Worm (Caenorhabditis elegans): ENCODE measurements around the gene lgc-36.

lgc-36 gene

DNA sequence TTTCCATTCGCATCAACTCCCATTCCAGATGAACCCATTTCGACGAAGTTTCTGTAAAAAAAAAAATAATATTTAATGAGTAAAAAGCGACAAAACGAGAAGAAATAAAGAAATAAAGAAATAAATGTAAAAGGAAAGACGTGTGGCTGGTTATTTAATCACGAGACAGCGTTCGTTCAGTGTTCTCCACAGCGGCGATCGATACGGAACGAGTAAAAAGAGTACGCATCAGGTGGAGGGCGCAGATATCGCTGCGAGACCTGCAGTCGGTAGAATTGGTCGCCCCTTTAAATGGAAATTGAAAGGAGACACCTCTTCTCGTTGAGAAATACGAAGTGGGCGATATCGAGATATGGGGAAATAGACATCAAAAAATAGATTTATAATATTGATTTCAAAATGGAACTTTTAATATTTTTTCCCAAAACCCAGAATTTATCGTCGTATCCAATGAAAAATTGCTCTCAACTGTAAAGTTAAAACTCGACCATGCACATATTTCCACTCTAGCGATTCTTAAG lies 30.1 kb downstream of the lgc-36 start, which contains the start of gene pqn-70 (continued):
- peak; percentile 52 for TF ChIP-seq fax-1 (tag; optimal IDR thresholded peaks at IDR 0.05)
- no peak for TF ChIP-seq elt-4 (tag; optimal IDR thresholded peaks at IDR 0.05)
- TF ChIP-seq hlh-13 (GFP tag; optimal IDR thresholded peaks at IDR 0.05) = no peak
- peak; percentile 66 for TF ChIP-seq nfya-1 (tag; optimal IDR thresholded peaks at IDR 0.05)
- TF ChIP-seq T23F11.4 (GFP tag; optimal IDR thresholded peaks at IDR 0.05) = no peak
- no peak for TF ChIP-seq eyg-1 (tag; optimal IDR thresholded peaks at IDR 0.05)
- no peak for TF ChIP-seq che-1 (tag; optimal IDR thresholded peaks at IDR 0.05)
- no peak for TF ChIP-seq sox-2 (GFP tag; IDR thresholded peaks at IDR 0.05)
- peak; percentile 74 for TF ChIP-seq ref-2 (tag; optimal IDR thresholded peaks at IDR 0.05)
- no peak for TF ChIP-seq sox-4 (tag; optimal IDR thresholded peaks at IDR 0.05)
- TF ChIP-seq odd-2 (tag; optimal IDR thresholded peaks at IDR 0.05) = no peak
- peak; percentile 79 for TF ChIP-seq tbx-2 (tag; optimal IDR thresholded peaks at IDR 0.05)

DNA sequence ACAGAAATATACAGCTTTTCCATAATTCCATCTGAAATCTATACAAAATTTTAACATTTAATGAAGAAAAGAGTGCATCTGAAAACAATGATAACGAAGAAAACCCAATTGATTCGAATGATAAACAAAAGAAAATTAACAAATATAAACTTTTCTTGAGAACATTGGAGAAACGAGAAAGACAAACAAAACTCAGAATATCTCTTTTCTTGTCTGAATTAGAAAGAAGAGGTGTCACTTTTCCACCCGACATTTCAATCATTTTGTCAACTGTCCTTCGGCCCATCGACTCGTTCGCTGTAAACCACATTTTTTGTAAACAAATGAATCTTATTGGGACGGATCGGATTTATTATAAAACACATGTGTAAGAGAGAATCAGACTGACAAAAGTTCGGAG lies 32.8 kb downstream of the lgc-36 start, which contains the start of gene bgal-1:
TSS of gene bgal-1 (minus strand) at position 38 of the 400 bp plus-strand sequence.
- TF ChIP-seq ceh-48 (tag; optimal IDR thresholded peaks at IDR 0.05) = no peak
- TF ChIP-seq unc-55 (GFP tag; optimal IDR thresholded peaks at IDR 0.05) = peak; percentile 81

DNA sequence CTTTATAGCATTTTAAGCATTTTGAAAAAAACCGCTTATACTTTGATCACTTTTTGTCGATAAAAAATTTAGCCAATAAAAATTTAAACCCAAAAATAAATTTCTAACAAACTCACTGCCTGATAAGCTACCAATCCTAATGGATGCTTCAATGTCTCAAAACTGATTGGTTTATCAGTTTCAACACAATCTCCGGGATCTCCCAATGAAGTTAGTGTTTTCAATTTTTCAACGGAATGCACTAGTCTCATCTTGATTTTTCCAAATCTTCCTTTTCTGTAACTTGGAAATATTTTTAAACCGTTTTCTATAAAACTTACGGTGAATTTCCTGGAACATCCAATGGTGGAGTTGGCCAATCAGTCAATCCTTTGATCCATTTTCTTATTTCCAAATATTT lies 35.1 kb downstream of the lgc-36 start:
- TF ChIP-seq ceh-14 (tag; optimal IDR thresholded peaks at IDR 0.05) (no peak), ama-1 (optimal IDR thresholded peaks at IDR 0.05) (no peak), eyg-1 (tag; optimal IDR thresholded peaks at IDR 0.05) (no peak), ets-4 (tag; optimal IDR thresholded peaks at IDR 0.05) (no peak), pha-2 (tag; optimal IDR thresholded peaks at IDR 0.05) (no peak), pag-3 (tag; optimal IDR thresholded peaks at IDR 0.05; ENCODE audit: borderline replicate concordance) (no peak), K09A11.1 (tag; optimal IDR thresholded peaks at IDR 0.05; ENCODE audit: insufficient read depth) (no peak), Y22D7AL.16 (tag; optimal IDR thresholded peaks at IDR 0.05) (no peak), ceh-30 (tag; optimal IDR thresholded peaks at IDR 0.05) (no peak), pat-9 (tag; optimal IDR thresholded peaks at IDR 0.05) (no peak)

DNA sequence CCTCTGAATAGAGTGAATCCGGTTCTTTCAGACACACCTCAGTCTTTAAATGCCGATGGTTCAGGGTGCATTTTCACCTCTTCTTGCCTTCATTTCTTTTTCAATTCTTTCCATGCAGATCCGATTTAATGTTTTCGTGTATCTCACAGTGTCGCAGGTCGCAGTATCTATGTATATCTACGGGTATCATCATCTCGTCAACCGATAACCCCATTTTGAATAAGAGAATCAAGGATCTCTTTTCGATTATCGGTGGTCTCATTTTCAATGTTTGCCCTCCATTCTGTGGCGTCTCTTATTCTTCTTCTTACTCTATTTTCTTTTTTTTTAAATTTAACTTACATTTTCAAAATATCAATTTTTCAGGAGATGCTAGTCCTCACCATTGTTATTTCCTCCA lies 37.9 kb downstream of the lgc-36 start, which contains the start of gene T19B10.2:
TSS of gene T19B10.2 (plus strand) at position 367 of the 400 bp plus-strand sequence.
- no peak for TF ChIP-seq Y22D7AL.16 (tag; optimal IDR thresholded peaks at IDR 0.05)
- no peak for TF ChIP-seq hlh-13 (GFP tag; optimal IDR thresholded peaks at IDR 0.05)
- TF ChIP-seq ceh-6 (GFP tag; optimal IDR thresholded peaks at IDR 0.05) = no peak
- no peak for TF ChIP-seq ets-4 (tag; optimal IDR thresholded peaks at IDR 0.05)
- no peak for TF ChIP-seq ceh-22 (tag; optimal IDR thresholded peaks at IDR 0.05)
- no peak for TF ChIP-seq hlh-6 (tag; optimal IDR thresholded peaks at IDR 0.05)
- TF ChIP-seq elt-2 (tag; optimal IDR thresholded peaks at IDR 0.05) = no peak
- no peak for TF ChIP-seq sox-4 (tag; optimal IDR thresholded peaks at IDR 0.05)
- TF ChIP-seq nhr-232 (tag; optimal IDR thresholded peaks at IDR 0.05) = no peak
- no peak for TF ChIP-seq pha-4 (tag; optimal IDR thresholded peaks at IDR 0.05)

DNA sequence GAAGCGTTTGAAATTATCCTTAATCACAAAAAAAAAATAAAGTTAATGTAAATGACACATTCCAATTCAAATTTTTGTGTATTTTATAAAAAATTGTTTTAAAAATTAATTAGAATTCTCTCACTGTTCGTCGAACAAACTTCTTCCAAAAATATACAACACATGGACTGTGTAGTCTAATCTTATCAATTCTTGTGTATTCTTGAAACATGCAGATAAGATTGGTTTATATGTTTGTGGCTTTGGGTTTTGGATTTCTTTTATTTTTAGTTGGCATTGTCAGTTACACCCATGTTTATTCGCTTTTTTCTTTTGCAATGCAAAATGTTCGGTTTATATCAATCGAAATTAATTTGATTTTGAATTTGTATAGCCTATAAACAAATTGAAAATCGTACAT lies 38.4 kb downstream of the lgc-36 start:
- TF ChIP-seq npax-4 (tag; optimal IDR thresholded peaks at IDR 0.05) (no peak), elt-2 (tag; optimal IDR thresholded peaks at IDR 0.05) (peak; percentile 24)

DNA sequence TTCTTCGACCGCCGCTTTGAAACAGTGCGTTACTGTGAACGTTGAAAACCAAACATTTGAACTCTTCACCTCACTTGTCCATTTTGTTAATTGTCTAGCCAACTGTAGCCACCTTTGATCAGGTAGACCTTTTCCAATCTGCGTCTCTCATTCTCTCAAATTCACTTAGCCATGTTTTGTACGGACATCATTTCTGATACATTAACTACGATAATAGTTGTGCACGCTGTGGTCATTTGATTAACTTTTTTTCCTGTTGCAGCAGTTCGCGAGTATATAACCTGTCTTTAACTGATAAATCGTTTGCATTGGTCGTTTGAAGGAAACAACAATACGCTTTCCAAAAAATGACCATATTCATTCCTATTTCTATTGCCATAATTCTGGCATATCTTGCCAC lies 41.4 kb downstream of the lgc-36 start, which contains the start of gene cyp-29A2:
TSS of gene cyp-29A2 (plus strand) at position 190 of the 400 bp plus-strand sequence.
- TF ChIP-seq unc-42 (tag; optimal IDR thresholded peaks at IDR 0.05) (no peak), pha-2 (tag; optimal IDR thresholded peaks at IDR 0.05) (no peak), hlh-8 (tag; optimal IDR thresholded peaks at IDR 0.05) (no peak), hlh-6 (tag; optimal IDR thresholded peaks at IDR 0.05) (no peak), zip-5 (tag; optimal IDR thresholded peaks at IDR 0.05) (no peak), ceh-30 (tag; optimal IDR thresholded peaks at IDR 0.05) (no peak)
